Fruit fly (Drosophila melanogaster): ENCODE results near the gene Iru.
A peak's percentile ranks its signal among the peaks of the same experiment; 100 is the strongest.

dm6 chr3R:9033619-9034401 lies 27.6 kb downstream of the Iru start:
- TF ChIP-seq Eip75B (GFP tag; optimal IDR thresholded peaks at IDR 0.05) (peak; percentile 84), OdsH (GFP tag; optimal IDR thresholded peaks at IDR 0.05) (peak; percentile 78), CG11294 (GFP tag; IDR thresholded peaks at IDR 0.05) (peak; percentile 50; the same call in 1 of the 2 replicates), CG6808 (GFP tag; optimal IDR thresholded peaks at IDR 0.05) (peak; percentile 88), dsx (GFP tag; optimal IDR thresholded peaks at IDR 0.05; ENCODE audit: poor library complexity, severe bottlenecking) (peak; percentile 83), net (GFP tag; optimal IDR thresholded peaks at IDR 0.05) (peak; percentile 87), CG10669 (GFP tag; optimal IDR thresholded peaks at IDR 0.05) (peak; percentile 79), CG31627 (GFP tag; optimal IDR thresholded peaks at IDR 0.05) (peak; percentile 62), CG16779 (tag; optimal IDR thresholded peaks at IDR 0.05) (peak; percentile 82), CG4318 (GFP tag; optimal IDR thresholded peaks at IDR 0.05) (peak; percentile 76)
